Worm (Caenorhabditis elegans): ENCODE results near the gene C55B6.7.

DNA sequence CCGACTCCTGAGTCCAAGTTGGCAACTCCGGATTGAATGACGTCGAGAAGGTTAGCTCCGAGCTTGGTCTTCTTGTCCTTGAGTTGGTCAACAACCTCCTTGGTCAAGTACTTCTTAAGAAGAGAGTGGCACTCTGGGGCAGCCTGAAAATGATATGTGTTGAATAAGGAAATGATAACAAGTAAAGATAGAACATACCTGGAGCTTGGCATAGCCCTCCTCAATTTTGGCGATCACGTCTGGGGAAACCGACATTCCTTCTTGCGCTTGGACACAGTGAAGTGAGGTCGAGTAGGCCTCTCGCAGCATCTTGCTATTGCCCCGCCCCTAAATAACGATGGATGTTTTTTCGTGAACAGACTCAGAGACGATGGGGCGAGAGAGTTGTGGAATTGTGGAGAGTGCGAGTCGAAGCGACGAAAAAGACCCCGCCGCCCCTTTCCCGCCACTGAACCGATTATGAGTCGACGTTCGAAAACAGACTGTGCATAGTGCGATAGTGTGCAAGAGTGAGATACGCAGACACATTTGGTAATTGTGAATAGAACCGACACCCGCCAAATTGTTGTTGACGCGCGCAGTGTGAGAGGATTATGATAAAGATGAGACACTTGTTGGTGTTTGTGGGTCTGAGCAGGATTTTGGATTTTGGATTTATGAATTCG, 40.5 kb upstream of the C55B6.7 start:
- TF ChIP-seq flt-1 (GFP tag; IDR thresholded peaks at IDR 0.05) (no peak), B0310.2 (tag; optimal IDR thresholded peaks at IDR 0.05) (no peak), aly-1 (tag; optimal IDR thresholded peaks at IDR 0.05) (no peak), ets-7 (tag; optimal IDR thresholded peaks at IDR 0.05) (no peak), hnd-1 (tag; optimal IDR thresholded peaks at IDR 0.05) (no peak), tbx-37 (GFP tag; conservative IDR thresholded peaks at IDR 0.05) (no peak), hmbx-1 (tag; optimal IDR thresholded peaks at IDR 0.05) (no peak), F13C5.2 (tag; optimal IDR thresholded peaks at IDR 0.05) (no peak), ama-1 (optimal IDR thresholded peaks at IDR 0.05) (no peak), hmg-4 (GFP tag; optimal IDR thresholded peaks at IDR 0.05) (no peak), ceh-13 (GFP tag; optimal IDR thresholded peaks at IDR 0.05) (no peak), sea-1 (GFP tag; conservative IDR thresholded peaks at IDR 0.05) (no peak)
